Worm (Caenorhabditis elegans) whole organism, L2 larva: ENCODE results near the gene clec-229.

ENCODE experiments used
- Y55F3AM.14 ChIP-seq: fragments of 200-800 bp; sonication (Bioruptor generic); optimal IDR thresholded peaks from 2 replicates; lab custom pipeline; 2018; ENCODE audit warnings: mild to moderate bottlenecking, missing genetic modification characterization, missing compliant biosample characterization
- ama-1 ChIP-seq: fragments of 150-350 bp; optimal IDR thresholded peaks from 2 replicates; lab custom pipeline; 2018; ENCODE audit warnings: inconsistent platforms
- ceh-82 ChIP-seq: fragments of 150-350 bp; optimal IDR thresholded peaks from 2 replicates; lab custom pipeline; 2014; ENCODE audit warnings: missing biosample characterization, missing genetic modification characterization
- fos-1 ChIP-seq: fragments of 150-350 bp; optimal IDR thresholded peaks from 2 replicates; lab custom pipeline; 2014; ENCODE audit warnings: missing biosample characterization, missing genetic modification characterization
- lin-11 ChIP-seq: fragments of 150-350 bp; sonication (generic microtip); optimal IDR thresholded peaks from 2 replicates; lab custom pipeline; 2014; ENCODE audit warnings: missing biosample characterization, missing genetic modification characterization, inconsistent platforms, mixed read lengths
- lin-13 ChIP-seq: fragments of 150-350 bp; optimal IDR thresholded peaks from 2 replicates; lab custom pipeline; 2014; ENCODE audit warnings: missing biosample characterization, missing genetic modification reagents, missing genetic modification characterization
- mdl-1 ChIP-seq, 2 experiments: fragments of 150-350 bp in 1 of 2; sonication (generic microtip) in 1 of 2; optimal IDR thresholded peaks; 2 replicates each; lab custom pipeline; 2017; ENCODE audit warnings: missing biosample characterization in 2 of 2, missing genetic modification characterization in 2 of 2
- nhr-11 ChIP-seq: fragments of 150-350 bp; optimal IDR thresholded peaks from 2 replicates; lab custom pipeline; 2014; ENCODE audit warnings: missing biosample characterization, missing genetic modification characterization
- nhr-12 ChIP-seq: fragments of 150-350 bp; optimal IDR thresholded peaks from 2 replicates; lab custom pipeline; 2014; ENCODE audit warnings: missing biosample characterization, missing genetic modification characterization
- snpc-4 ChIP-seq: fragments of 150-350 bp; optimal IDR thresholded peaks from 2 replicates; lab custom pipeline; 2014; ENCODE audit warnings: missing biosample characterization, missing genetic modification characterization
- unc-62 ChIP-seq: fragments of 150-350 bp; optimal IDR thresholded peaks from 2 replicates; lab custom pipeline; 2014; ENCODE audit warnings: missing biosample characterization, missing genetic modification reagents, missing genetic modification characterization
- zag-1 ChIP-seq: fragments of 150-350 bp; optimal IDR thresholded peaks from 2 replicates; lab custom pipeline; 2014; ENCODE audit warnings: missing biosample characterization, missing genetic modification characterization
- ztf-4 ChIP-seq: fragments of 150-350 bp; optimal IDR thresholded peaks from 2 replicates; lab custom pipeline; 2014; ENCODE audit warnings: missing biosample characterization, missing genetic modification characterization

DNA sequence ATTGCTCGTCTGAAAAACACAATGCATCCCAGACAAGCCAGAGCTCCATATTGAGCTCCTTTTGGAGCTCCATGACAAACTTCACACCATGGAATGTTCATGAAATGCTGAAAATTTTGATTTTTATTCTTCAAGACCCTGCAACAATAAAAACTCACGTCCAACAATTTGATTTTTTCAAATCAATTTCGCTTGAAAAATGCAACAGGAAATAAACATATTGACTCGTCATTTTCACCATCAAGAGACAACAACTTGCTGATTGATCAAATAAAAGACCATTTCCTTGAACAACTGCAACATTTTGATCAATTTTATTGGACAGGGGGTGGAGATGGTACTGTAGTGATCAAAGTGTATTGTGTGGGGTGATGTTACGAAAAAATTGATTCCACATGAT lies 28.4 kb upstream of the clec-229 start, which contains the start of gene nhr-269:
- TF ChIP-seq ama-1 (lab: Kevin White, UChicago) (no peak), zag-1 (tag; lab: Kevin White, UChicago) (no peak), Y55F3AM.14 (GFP tag; lab: Kevin White, UChicago) (no peak), nhr-12 (no peak), lin-11 (tag; lab: Kevin White, UChicago) (no peak), ztf-4 (no peak), ceh-82 (tag; lab: Kevin White, UChicago) (no peak), mdl-1 (tag; optimal IDR thresholded peaks at IDR 0.05; lab: Kevin White, UChicago) (no peak), snpc-4 (tag; lab: Kevin White, UChicago) (no peak), lin-13 (GFP tag; lab: Kevin White, UChicago) (no peak), unc-62 (GFP tag; lab: Kevin White, UChicago) (no peak), nhr-11 (tag; lab: Kevin White, UChicago) (no peak), fos-1 (tag; lab: Kevin White, UChicago) (no peak)
